Worm (Caenorhabditis elegans): Measurements from ENCODE around the gene Y32H12A.6.

ce11 chrIII:5388113-5388512 is 6.1 kb upstream of the Y32H12A.6 start:
- TF ChIP-seq gmeb-2 (tag; optimal IDR thresholded peaks at IDR 0.05) (no peak), elt-4 (tag; optimal IDR thresholded peaks at IDR 0.05) (no peak), odd-2 (tag; optimal IDR thresholded peaks at IDR 0.05) (no peak)

Measured in whole organism, late embryonic.